Fruit fly (Drosophila melanogaster) Kc167 (cell line): ENCODE data around the gene Fuca.

Source experiments
- Myc ChIP-seq: fragments of >200 bp; optimal IDR thresholded peaks from 2 replicates; lab custom pipeline; 2017; ENCODE audit warnings: missing external identifiers
- Sin3A ChIP-seq: fragments of >200 bp; optimal IDR thresholded peaks from 2 replicates; lab custom pipeline; 2018; ENCODE audit warnings: missing external identifiers
- h ChIP-seq: fragments of >200 bp; optimal IDR thresholded peaks from 3 replicates; lab custom pipeline; 2018; ENCODE audit warnings: missing external identifiers
- insv ChIP-seq: fragments of >200 bp; optimal IDR thresholded peaks from 3 replicates; lab custom pipeline; 2018; ENCODE audit warnings: missing external identifiers
- psq ChIP-seq: fragments of >200 bp; optimal IDR thresholded peaks from 2 replicates; lab custom pipeline; 2017; ENCODE audit warnings: missing external identifiers
- ttk ChIP-seq: sonication (Bioruptor generic); optimal IDR thresholded peaks from 2 replicates; lab custom pipeline; 2017; ENCODE audit warnings: missing external identifiers

DNA sequence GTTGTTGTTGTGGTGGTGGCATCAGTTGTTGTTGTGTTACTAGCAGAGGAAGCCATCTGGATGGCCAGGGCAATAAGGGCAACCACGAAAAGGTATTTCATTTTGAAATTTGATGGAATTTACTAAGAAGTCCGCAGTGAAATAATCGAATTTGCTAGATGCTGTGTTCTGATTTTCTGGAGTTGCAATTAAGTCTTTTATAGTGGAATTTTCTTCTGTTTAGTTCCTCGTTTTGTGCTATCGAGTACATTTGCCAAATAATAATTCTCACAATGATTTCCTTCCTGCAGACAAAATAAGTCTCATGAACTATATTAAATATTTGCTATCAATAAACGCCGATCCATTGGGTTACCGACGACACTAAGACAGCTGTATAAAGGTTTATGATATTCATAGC, 12.0 kb downstream of the Fuca start, which contains the start of gene CG33272:
- TF ChIP-seq Sin3A (lab: Kevin White, UChicago) (no peak), h (lab: Kevin White, UChicago) (no peak), Myc (lab: Kevin White, UChicago) (no peak), psq (lab: Kevin White, UChicago) (no peak), insv (lab: Kevin White, UChicago) (no peak), ttk (lab: Kevin White, UChicago) (no peak)
